Fruit fly (Drosophila melanogaster): ENCODE data around the gene CG7142.

The CG7142 gene

dm6 chr3R:18266665-18267064, 12.7 kb downstream of the CG7142 start:
- no peak for TF ChIP-seq CG17801 (GFP tag; optimal IDR thresholded peaks at IDR 0.05; ENCODE audit: partially characterized antibody)

DNA sequence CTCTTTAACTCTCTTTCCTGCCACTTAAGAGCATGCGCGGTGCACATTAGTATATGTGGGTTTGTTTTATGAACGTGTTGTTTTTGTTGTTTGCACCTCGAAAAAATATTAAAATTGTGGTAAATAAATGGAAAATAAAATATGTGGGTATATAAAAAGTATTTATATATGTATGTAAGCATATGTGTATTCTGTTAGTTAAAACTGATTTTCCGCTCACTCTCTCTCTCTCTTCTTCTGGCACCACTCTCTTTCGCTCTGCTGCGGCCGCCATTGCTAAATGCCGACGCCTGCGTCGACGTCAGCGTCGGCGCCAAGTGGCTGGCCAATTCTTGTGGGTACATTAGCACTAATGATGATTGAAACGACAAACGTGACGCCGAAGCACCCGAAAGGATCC, 14.0 kb downstream of the CG7142 start:
- no peak for TF ChIP-seq CG17801 (GFP tag; optimal IDR thresholded peaks at IDR 0.05; ENCODE audit: partially characterized antibody)

- TF ChIP-seq CG17801 (GFP tag; optimal IDR thresholded peaks at IDR 0.05; ENCODE audit: partially characterized antibody) = no peak
These were observed 17.7 kb downstream of the CG7142 start for dm6 chr3R:18261602-18262001.

DNA sequence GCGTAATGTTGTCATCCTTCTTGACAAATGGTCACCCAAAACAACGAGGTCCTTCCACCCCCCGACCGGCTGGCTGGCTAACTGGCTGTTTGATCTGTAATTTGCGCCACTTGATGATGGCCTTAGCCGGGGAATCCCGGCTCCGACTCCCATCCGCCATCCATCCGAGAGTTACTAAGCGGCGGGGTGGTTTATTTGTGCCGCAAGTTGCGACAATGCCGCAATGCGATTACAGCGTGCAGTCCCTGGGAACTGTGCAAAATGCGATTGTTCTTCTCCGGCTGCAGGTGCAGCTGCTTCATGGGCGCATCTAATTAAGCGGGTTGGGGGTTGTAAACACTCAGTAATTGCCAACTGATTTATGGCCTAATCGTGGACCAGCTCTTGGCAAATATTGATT, 19.3 kb downstream of the CG7142 start:
- TF ChIP-seq CG17801 (GFP tag; optimal IDR thresholded peaks at IDR 0.05; ENCODE audit: partially characterized antibody) = no peak

DNA sequence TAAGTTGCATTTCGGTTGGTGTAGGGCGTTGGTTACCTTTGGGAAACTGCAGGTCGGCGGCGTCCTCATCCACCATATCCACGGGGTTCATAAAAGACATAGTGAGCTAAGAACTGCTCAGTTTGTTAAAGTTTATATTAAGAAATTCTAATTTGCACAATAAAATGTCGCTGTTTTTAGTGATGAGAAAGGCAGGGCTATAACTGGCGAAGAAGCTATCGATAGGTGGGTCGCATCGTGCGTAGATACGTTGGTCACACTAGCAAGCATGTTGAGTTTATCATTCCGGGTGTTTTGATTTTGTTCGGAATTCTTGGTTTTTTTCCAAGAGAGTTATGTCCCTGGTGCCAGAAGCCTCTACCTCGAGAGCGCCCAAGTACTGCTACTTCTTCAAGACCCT, 24.0 kb downstream of the CG7142 start, which contains the start of the genes Ada2a, Polr2D, Tgs1 and moi:
Ada2a (minus strand) TSS at position 207 of the 400 bp plus-strand sequence.
Polr2D (minus strand) TSS at position 207 of the 400 bp plus-strand sequence.
Tgs1 (plus strand) TSS at position 250 of the 400 bp plus-strand sequence.
moi (plus strand) TSS at position 250 of the 400 bp plus-strand sequence.
- TF ChIP-seq CG17801 (GFP tag; optimal IDR thresholded peaks at IDR 0.05; ENCODE audit: partially characterized antibody) = peak; percentile 23

dm6 chr3R:18252578-18252977, 26.7 kb downstream of the CG7142 start, which contains the start of gene CG12320:
Gene CG12320, minus strand, starts transcription at chr3R:18252734.
- no peak for TF ChIP-seq CG17801 (GFP tag; optimal IDR thresholded peaks at IDR 0.05; ENCODE audit: partially characterized antibody)

DNA sequence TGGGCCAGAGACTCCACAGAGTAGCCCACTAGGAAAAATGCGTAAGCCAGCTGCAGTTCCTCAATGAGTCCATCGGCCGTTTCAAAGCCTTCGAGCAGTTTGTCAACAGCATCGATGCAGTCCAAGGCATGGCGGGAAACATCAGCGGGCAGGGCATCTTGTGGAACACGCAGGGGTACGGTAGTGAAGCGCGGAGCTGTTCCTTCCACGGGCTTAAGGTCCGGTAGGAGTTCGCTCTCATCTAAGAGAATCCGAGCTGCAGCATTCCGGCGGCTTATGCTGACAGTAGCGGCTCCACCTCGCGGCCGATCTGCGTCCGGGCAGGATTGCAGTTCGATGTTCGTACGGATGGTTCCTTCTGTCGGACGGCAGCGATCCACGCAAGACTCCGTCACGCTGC, 27.4 kb downstream of the CG7142 start:
- TF ChIP-seq CG17801 (GFP tag; optimal IDR thresholded peaks at IDR 0.05; ENCODE audit: partially characterized antibody) = no peak

DNA sequence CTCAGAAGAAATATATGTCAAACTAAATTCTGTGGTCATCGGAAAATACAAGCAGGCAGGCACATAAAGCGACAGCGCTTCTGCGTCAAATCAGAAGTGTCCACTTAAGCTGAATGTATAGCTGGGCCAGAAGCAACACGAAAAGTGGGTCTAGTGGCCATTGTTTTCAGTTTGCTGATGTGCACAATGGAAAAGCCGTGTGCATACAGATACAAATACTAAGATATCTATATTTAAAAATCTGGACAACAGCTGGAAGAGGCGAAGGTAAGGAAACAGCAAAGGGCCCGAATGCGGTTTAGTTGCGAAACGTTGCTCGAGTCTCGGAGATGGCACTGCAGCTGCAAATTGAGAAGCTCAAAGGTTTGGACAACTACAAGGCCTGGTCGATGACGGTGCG, 28.5 kb downstream of the CG7142 start, which contains the start of gene CG18598:
CG18598 (plus strand) TSS at position 301 of the 400 bp plus-strand sequence.
- no peak for TF ChIP-seq CG17801 (GFP tag; optimal IDR thresholded peaks at IDR 0.05; ENCODE audit: partially characterized antibody)

DNA sequence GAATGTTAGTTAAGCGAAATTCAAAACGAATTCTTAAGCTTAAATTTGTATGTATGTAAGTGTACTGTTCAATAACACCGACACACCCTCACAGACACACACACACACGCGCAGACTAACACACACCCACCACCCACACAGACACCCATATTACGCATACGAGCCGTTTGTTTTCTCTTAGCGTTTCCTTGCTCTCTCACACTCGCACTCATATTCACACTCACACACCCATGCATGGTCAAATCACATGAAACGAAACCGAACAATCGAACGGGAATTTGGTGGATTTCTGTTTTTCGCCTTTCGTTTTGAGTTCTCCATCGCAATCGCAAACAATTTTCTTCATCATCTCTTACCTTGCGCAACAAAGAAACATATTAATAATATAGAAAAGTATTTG, 30.1 kb downstream of the CG7142 start:
- no peak for TF ChIP-seq CG17801 (GFP tag; optimal IDR thresholded peaks at IDR 0.05; ENCODE audit: partially characterized antibody)

DNA sequence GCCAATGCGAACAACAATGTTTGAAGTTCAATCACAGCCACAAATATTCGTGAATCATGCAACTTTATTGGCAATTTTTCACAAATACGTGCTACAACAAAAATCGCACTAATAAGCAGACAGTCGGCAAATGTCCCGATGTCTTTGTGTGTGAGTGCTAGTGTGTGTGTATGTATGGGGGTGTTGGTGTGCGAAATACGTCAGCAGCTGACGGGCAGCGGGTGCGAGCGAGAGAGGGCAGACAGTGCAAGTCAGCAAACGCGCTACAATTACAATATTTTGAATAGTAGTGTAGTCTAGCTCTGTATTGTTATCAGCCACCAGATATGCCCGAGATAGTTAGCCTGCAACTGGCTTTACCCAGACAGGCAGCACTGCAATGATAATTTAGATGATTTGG, 33.3 kb downstream of the CG7142 start:
- TF ChIP-seq CG17801 (GFP tag; optimal IDR thresholded peaks at IDR 0.05; ENCODE audit: partially characterized antibody) = peak; percentile 25

- no peak for TF ChIP-seq CG17801 (GFP tag; optimal IDR thresholded peaks at IDR 0.05; ENCODE audit: partially characterized antibody)
These were observed 34.2 kb downstream of the CG7142 start for dm6 chr3R:18245044-18245596.

DNA sequence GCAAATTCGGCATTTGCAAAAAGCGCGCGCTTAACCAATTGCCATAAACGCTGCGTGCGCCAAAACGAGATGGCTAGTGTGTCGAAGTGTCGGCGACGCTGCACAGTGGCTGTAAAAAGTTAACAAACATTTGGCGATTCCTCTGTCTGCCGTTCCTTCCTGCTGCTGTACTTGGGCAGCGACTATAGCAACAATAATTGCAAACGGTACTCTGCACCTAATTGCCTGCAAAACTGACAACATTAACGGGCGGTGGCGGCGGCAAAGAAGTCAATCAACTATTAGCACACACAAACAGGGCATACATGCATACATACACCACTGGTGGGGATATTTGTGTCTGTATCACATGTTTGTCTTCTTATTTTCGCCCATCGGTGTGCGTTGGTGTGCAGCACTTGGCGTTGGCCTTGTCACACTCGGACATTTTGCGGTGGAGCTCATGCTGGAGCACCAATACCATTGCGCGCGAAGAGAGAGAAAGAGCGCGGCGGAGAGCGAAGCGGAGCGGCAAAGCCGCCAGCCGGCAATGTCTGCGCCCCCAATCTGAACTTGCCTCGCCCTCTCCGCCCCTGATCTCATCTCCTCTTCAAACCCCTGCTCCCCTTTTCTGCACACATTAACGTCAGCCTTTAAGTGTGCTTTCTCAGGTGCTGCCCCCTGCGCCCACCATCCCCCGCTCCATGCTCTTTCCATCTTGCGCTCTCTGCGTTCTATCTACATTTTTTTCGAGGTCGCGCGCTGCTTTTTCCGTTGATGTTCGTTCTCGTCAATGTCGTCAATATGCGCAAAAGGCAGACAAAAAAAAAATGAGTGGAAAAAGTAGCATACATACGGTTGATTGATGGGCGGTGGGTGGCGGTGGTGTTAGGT, 34.9 kb downstream of the CG7142 start:
- TF ChIP-seq CG17801 (GFP tag; optimal IDR thresholded peaks at IDR 0.05; ENCODE audit: partially characterized antibody) = peak; percentile 45

dm6 chr3R:18243718-18244170, 35.6 kb downstream of the CG7142 start:
- TF ChIP-seq CG17801 (GFP tag; optimal IDR thresholded peaks at IDR 0.05; ENCODE audit: partially characterized antibody) = no peak

DNA sequence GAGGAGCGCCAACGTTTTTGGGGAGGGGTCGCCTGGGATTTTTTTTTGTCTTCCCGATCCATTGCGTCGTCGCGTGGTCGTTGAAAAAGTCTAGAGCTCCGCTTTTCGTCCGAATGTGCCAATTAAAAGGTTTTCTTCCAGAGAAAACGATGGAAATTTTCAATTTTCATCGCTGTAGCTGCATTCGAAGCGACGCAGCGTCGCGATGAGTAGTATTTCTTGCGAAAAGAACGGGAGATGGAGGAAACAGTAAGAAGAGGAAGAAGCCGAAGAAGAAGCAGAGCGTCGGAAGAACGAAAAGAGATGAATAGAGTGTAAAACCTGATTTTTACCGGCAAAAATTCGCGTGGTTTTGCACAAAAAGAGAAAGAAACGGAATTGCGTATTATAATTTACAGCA, 36.3 kb downstream of the CG7142 start:
- TF ChIP-seq CG17801 (GFP tag; optimal IDR thresholded peaks at IDR 0.05; ENCODE audit: partially characterized antibody) = no peak

DNA sequence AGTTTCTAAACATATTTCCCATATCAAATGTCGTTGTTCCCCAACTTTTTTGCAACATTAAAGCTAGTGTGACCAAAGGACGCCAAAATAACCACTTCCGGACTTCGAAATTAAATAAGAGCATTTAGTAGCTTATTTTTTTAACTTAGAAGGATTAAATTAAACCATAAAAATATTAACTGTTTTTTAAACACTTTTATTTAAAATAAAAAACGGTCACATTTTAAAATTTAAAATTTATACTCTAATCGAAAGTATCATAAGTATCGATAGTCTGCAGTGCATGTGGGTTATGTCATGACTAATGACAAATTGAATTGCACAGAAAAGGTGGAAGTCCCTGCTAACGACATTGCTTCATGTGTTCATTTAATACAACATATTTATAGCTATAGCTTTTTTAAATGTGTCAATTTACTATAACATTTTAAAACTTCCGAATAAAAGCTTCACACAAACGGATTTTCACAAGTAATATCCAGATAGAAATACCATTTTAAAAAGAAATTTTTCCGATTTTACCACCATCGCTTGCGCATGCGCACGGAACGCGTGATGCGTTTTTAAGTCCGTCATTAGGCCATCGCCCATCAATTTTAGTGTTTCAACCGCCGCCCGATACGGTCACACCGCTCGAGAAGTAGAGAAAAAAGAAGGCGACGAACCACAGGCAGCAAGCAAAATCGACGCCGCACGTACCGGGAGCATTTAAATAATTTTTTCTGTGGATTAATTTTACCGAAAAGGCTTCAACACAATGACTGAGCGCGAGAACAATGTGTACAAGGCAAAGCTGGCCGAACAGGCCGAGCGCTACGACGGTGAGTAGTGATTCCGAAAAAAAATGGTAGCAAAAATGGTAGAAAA, 37.0 kb downstream of the CG7142 start, which contains the start of the genes CG7156 and 14-3-3epsilon:
CG7156 (minus strand) TSS at position 71 of the 867 bp plus-strand sequence.
14-3-3epsilon (plus strand) TSS at position 443 of the 867 bp plus-strand sequence.
- peak; percentile 14 for TF ChIP-seq CG17801 (GFP tag; optimal IDR thresholded peaks at IDR 0.05; ENCODE audit: partially characterized antibody)
